Worm (Caenorhabditis elegans) whole organism, L4/young adult: Measurements from ENCODE around the gene str-111.

ENCODE experiments used
- dao-5 ChIP-seq: sonication (generic microtip); optimal IDR thresholded peaks from 2 replicates; lab custom pipeline; 2016; ENCODE audit warnings: missing genotype, missing genetic modification characterization, moderate library complexity, missing compliant biosample characterization
- him-1 ChIP-seq: sonication (generic microtip); optimal IDR thresholded peaks from 2 replicates; lab custom pipeline; 2016; ENCODE audit warnings: missing genotype, missing genetic modification reagents, missing genetic modification characterization, missing compliant biosample characterization

- TF ChIP-seq him-1 (tag; lab: Kevin White, UChicago) (no peak), dao-5 (tag; lab: Kevin White, UChicago) (no peak)
Observed at ce11 chrV:16131249-16131648, 37.7 kb downstream of the str-111 start, which contains the start of gene fbxa-142.
